Fruit fly (Drosophila melanogaster): ENCODE measurements around the gene GluProRS.

- TF ChIP-seq CG7101 (tag; optimal IDR thresholded peaks at IDR 0.05) (no peak), Crg-1 (GFP tag; optimal IDR thresholded peaks at IDR 0.05) (no peak), CG12768 (GFP tag; optimal IDR thresholded peaks at IDR 0.05) (no peak), kay (GFP tag; ENCODE audit: borderline replicate concordance) (no peak), ovo (GFP tag; optimal IDR thresholded peaks at IDR 0.05) (no peak)
Measured at dm6 chr3R:23924200-23924599, 34.0 kb downstream of the GluProRS start, which contains the start of gene Ndc1.

Measured in whole organism, adult.